Fruit fly (Drosophila melanogaster) whole organism, embryonic: ENCODE data around the gene Hf.
A peak's percentile ranks its signal among the peaks of the same experiment; 100 is the strongest.

Experiments used
- Atf-2 ChIP-seq: fragments of 200-800 bp; sonication (Bioruptor generic); optimal IDR thresholded peaks from 2 replicates; lab custom pipeline; 2016; ENCODE audit warnings: missing biosample characterization, missing genetic modification characterization
- CG11085 ChIP-seq: fragments of 200-800 bp; sonication (Bioruptor generic); IDR thresholded peaks from 2 replicates; pipeline ENCODE4 v1.3.6; 2022; ENCODE audit warnings: missing biosample characterization, missing genetic modification characterization
- CG11456 ChIP-seq: fragments of 200-800 bp; sonication (Bioruptor generic); IDR thresholded peaks from 3 replicates; pipeline ENCODE4 v1.3.6; 2022; ENCODE audit warnings: missing biosample characterization, missing genetic modification characterization
- CG11504 ChIP-seq: fragments of 200-800 bp; sonication (Bioruptor generic); optimal IDR thresholded peaks from 3 replicates; lab custom pipeline; 2019; ENCODE audit warnings: missing biosample characterization, mild to moderate bottlenecking, missing genetic modification characterization, moderate library complexity
- CG1233 ChIP-seq: fragments of 200-800 bp; sonication (Bioruptor generic); optimal IDR thresholded peaks from 4 replicates; lab custom pipeline; 2018; ENCODE audit warnings: missing biosample characterization, mild to moderate bottlenecking, missing genetic modification characterization
- CG12744 ChIP-seq: fragments of 200-800 bp; sonication (Bioruptor generic); optimal IDR thresholded peaks from 2 replicates; lab custom pipeline; 2016; ENCODE audit warnings: missing biosample characterization, missing genetic modification characterization
- CG15696 ChIP-seq: fragments of 200-800 bp; sonication (Bioruptor generic); optimal IDR thresholded peaks from 2 replicates; lab custom pipeline; 2019; ENCODE audit warnings: missing biosample characterization, mild to moderate bottlenecking, missing genetic modification characterization, moderate library complexity
- CG1602 ChIP-seq: fragments of 200-800 bp; sonication (Bioruptor generic); optimal IDR thresholded peaks from 3 replicates; lab custom pipeline; 2016; ENCODE audit warnings: missing biosample characterization, missing genetic modification characterization
- CG16779 ChIP-seq: fragments of 200-800 bp; sonication (Bioruptor generic); IDR thresholded peaks from 2 replicates; pipeline ENCODE4 v1.3.6; 2022; ENCODE audit warnings: missing biosample characterization, missing genetic modification characterization
- CG16815 ChIP-seq: fragments of 200-800 bp; sonication (Bioruptor generic); optimal IDR thresholded peaks from 3 replicates; lab custom pipeline; 2017; ENCODE audit warnings: missing biosample characterization, mild to moderate bottlenecking, missing genetic modification characterization
- CG17359 ChIP-seq: fragments of 200-800 bp; sonication (Bioruptor generic); optimal IDR thresholded peaks from 3 replicates; lab custom pipeline; 2018; ENCODE audit warnings: missing biosample characterization, mild to moderate bottlenecking, missing genetic modification characterization, moderate library complexity
- CG18011 ChIP-seq: fragments of 200-800 bp; sonication (Bioruptor generic); optimal IDR thresholded peaks from 2 replicates; lab custom pipeline; 2017; ENCODE audit warnings: missing biosample characterization, missing genetic modification characterization, mild to moderate bottlenecking, moderate library complexity, missing genotype
- CG18262 ChIP-seq: fragments of 200-800 bp; optimal IDR thresholded peaks from 3 replicates; lab custom pipeline; 2019; ENCODE audit warnings: missing biosample characterization, mild to moderate bottlenecking, missing genetic modification characterization, moderate library complexity
- CG18476 ChIP-seq: fragments of 200-800 bp; sonication (Bioruptor generic); optimal IDR thresholded peaks from 2 replicates; lab custom pipeline; 2016; ENCODE audit warnings: missing biosample characterization, mild to moderate bottlenecking, missing genetic modification characterization
- CG33213 ChIP-seq: fragments of 200-800 bp; sonication (Bioruptor generic); optimal IDR thresholded peaks from 3 replicates; lab custom pipeline; 2016; ENCODE audit warnings: missing biosample characterization, missing genetic modification characterization
- CG3726 ChIP-seq: fragments of 200-800 bp; sonication (Bioruptor generic); IDR thresholded peaks from 3 replicates; pipeline ENCODE4, ENCODE4 v1.3.6; 2022; ENCODE audit warnings: missing biosample characterization, missing genetic modification characterization
- CG42726 ChIP-seq: fragments of 200-800 bp; sonication (Bioruptor generic); IDR thresholded peaks from 2 replicates; pipeline ENCODE4 v1.3.6; 2022; ENCODE audit warnings: missing biosample characterization, missing genetic modification characterization; ENCODE audit not compliant: partially characterized antibody
- CG4617 ChIP-seq: fragments of 200-800 bp; sonication (Bioruptor generic); optimal IDR thresholded peaks from 3 replicates; lab custom pipeline; 2016; ENCODE audit warnings: missing biosample characterization, missing genetic modification characterization, borderline replicate concordance
- CG4707 ChIP-seq: fragments of 200-800 bp; sonication (Bioruptor generic); optimal IDR thresholded peaks from 2 replicates; lab custom pipeline; 2018; ENCODE audit warnings: missing biosample characterization, mild to moderate bottlenecking, missing genetic modification characterization, moderate library complexity
- CG4820 ChIP-seq: fragments of 200-800 bp; sonication (Bioruptor generic); optimal IDR thresholded peaks from 3 replicates; lab custom pipeline; 2016; ENCODE audit warnings: missing biosample characterization, missing genetic modification characterization
- CG5180 ChIP-seq: fragments of 200-800 bp; sonication (Bioruptor generic); optimal IDR thresholded peaks from 3 replicates; lab custom pipeline; 2017; ENCODE audit warnings: missing biosample characterization, missing genetic modification characterization, mild to moderate bottlenecking, moderate library complexity, missing genetic modification reagents
- CG7556 ChIP-seq: fragments of 200-800 bp; sonication (Bioruptor generic); optimal IDR thresholded peaks from 2 replicates; lab custom pipeline; 2017; ENCODE audit warnings: missing biosample characterization, mild to moderate bottlenecking, missing genetic modification characterization
- CG8089 ChIP-seq: fragments of 200-800 bp; sonication (Bioruptor generic); optimal IDR thresholded peaks from 3 replicates; lab custom pipeline; 2016; ENCODE audit warnings: missing biosample characterization, missing genetic modification characterization
- Chrac-16 ChIP-seq: fragments of 200-800 bp; sonication (Bioruptor generic); optimal IDR thresholded peaks from 3 replicates; lab custom pipeline; 2016; ENCODE audit warnings: missing biosample characterization, missing genetic modification characterization
- Dek ChIP-seq: fragments of 200-800 bp; sonication (Bioruptor generic); optimal IDR thresholded peaks from 3 replicates; lab custom pipeline; 2019; ENCODE audit warnings: missing biosample characterization, mild to moderate bottlenecking, missing genetic modification characterization, moderate library complexity
- Dref ChIP-seq: fragments of 200-800 bp; sonication (Bioruptor generic); IDR thresholded peaks from 2 replicates; pipeline ENCODE4 v1.3.6; 2022; ENCODE audit warnings: missing biosample characterization, missing genetic modification characterization
- Eip74EF ChIP-seq, 2 experiments: fragments of 200-800 bp in 1 of 2; fragments of >200 bp in 1 of 2; sonication (Bioruptor generic) in 1 of 2; optimal IDR thresholded peaks; 2 replicates each; lab custom pipeline; 2017 to 2019; ENCODE audit warnings: missing biosample characterization in 2 of 2, missing genetic modification characterization in 2 of 2, mild to moderate bottlenecking in 1 of 2, moderate library complexity in 1 of 2
- Gsc ChIP-seq: fragments of 200-800 bp; sonication (Bioruptor generic); IDR thresholded peaks from 2 replicates; pipeline ENCODE4 v1.3.6; 2022; ENCODE audit warnings: missing biosample characterization, missing genetic modification characterization
- HLH4C ChIP-seq: fragments of 200-800 bp; sonication (Bioruptor generic); IDR thresholded peaks from 3 replicates; pipeline ENCODE4 v1.3.6; 2022; ENCODE audit warnings: missing biosample characterization, missing genetic modification characterization; ENCODE audit not compliant: partially characterized antibody
- HLHmδ ChIP-seq: fragments of 200-800 bp; sonication (Bioruptor generic); optimal IDR thresholded peaks from 2 replicates; lab custom pipeline; 2018; ENCODE audit warnings: missing biosample characterization, mild to moderate bottlenecking, missing genetic modification characterization, moderate library complexity
- Hand ChIP-seq: fragments of 200-800 bp; sonication (Bioruptor generic); optimal IDR thresholded peaks from 2 replicates; lab custom pipeline; 2017; ENCODE audit warnings: mild to moderate bottlenecking, missing biosample characterization, missing genetic modification reagents, missing genetic modification characterization
- HmgZ ChIP-seq: fragments of 200-800 bp; sonication (Bioruptor generic); optimal IDR thresholded peaks from 2 replicates; lab custom pipeline; 2018; ENCODE audit warnings: missing biosample characterization, mild to moderate bottlenecking, missing genetic modification characterization
- MESR4 ChIP-seq: fragments of 200-800 bp; sonication (Bioruptor generic); optimal IDR thresholded peaks from 2 replicates; lab custom pipeline; 2018; ENCODE audit warnings: missing biosample characterization, mild to moderate bottlenecking, missing genetic modification characterization, moderate library complexity
- NC2β ChIP-seq: fragments of 200-800 bp; sonication (Bioruptor generic); optimal IDR thresholded peaks from 2 replicates; lab custom pipeline; 2016; ENCODE audit warnings: missing biosample characterization, missing genetic modification characterization
- Ravus ChIP-seq: fragments of 200-800 bp; sonication (Bioruptor generic); IDR thresholded peaks from 2 replicates; pipeline ENCODE4 v1.3.6; 2022; ENCODE audit warnings: missing biosample characterization, missing genetic modification characterization
- Trl ChIP-seq, 3 experiments: fragments of >200 bp in 2 of 3; fragments of 200-800 bp in 1 of 3; sonication (Bioruptor generic) in 1 of 3; optimal IDR thresholded peaks; 2 replicates in 1 of 3; 3 replicates in 2 of 3; lab custom pipeline; 2016 to 2017; ENCODE audit warnings: missing biosample characterization in 1 of 3, missing genetic modification characterization in 1 of 3
- YL-1 ChIP-seq: fragments of 200-800 bp; sonication (Bioruptor generic); optimal IDR thresholded peaks from 3 replicates; lab custom pipeline; 2017; ENCODE audit warnings: missing biosample characterization, mild to moderate bottlenecking, missing genetic modification characterization
- cas ChIP-seq: fragments of 200-800 bp; sonication (Bioruptor generic); IDR thresholded peaks from 2 replicates; pipeline ENCODE4 v1.3.6; 2022; ENCODE audit warnings: missing biosample characterization, missing genetic modification characterization
- crol ChIP-seq: fragments of 200-800 bp; sonication (Bioruptor generic); IDR thresholded peaks from 2 replicates; pipeline ENCODE4 v1.3.6; 2022; ENCODE audit warnings: missing biosample characterization, missing genetic modification characterization
- danr ChIP-seq: fragments of 200-800 bp; sonication (Bioruptor generic); IDR thresholded peaks from 2 replicates; pipeline ENCODE4 v1.3.6; 2022; ENCODE audit warnings: missing biosample characterization, missing genetic modification characterization
- dm ChIP-seq: fragments of 200-800 bp; sonication (Bioruptor generic); optimal IDR thresholded peaks from 3 replicates; lab custom pipeline; 2016; ENCODE audit warnings: missing biosample characterization, missing genetic modification characterization
- gro ChIP-seq: fragments of 200-800 bp; sonication (Bioruptor generic); optimal IDR thresholded peaks from 2 replicates; lab custom pipeline; 2016; ENCODE audit warnings: missing biosample characterization, missing genetic modification characterization
- gt ChIP-seq: fragments of 200-800 bp; sonication (Bioruptor generic); IDR thresholded peaks from 2 replicates; pipeline ENCODE4 v1.3.6; 2022; ENCODE audit warnings: missing biosample characterization, missing genetic modification characterization
- ham ChIP-seq: fragments of 200-800 bp; sonication (Bioruptor generic); IDR thresholded peaks from 2 replicates; pipeline ENCODE4 v1.3.6; 2022; ENCODE audit warnings: missing biosample characterization, missing genetic modification characterization
- oc ChIP-seq: fragments of 200-800 bp; sonication (Bioruptor generic); optimal IDR thresholded peaks from 2 replicates; lab custom pipeline; 2018; ENCODE audit warnings: missing biosample characterization, mild to moderate bottlenecking, missing genetic modification characterization, moderate library complexity
- pho ChIP-seq: fragments of 200-800 bp; sonication (Bioruptor generic); optimal IDR thresholded peaks from 2 replicates; lab custom pipeline; 2016; ENCODE audit warnings: missing biosample characterization, missing genetic modification characterization
- sens ChIP-seq: fragments of 200-800 bp; sonication (Bioruptor generic); peaks from one replicate; lab custom pipeline; 2016; ENCODE audit warnings: missing biosample characterization, missing genetic modification characterization
- trh ChIP-seq: fragments of 200-800 bp; sonication (Bioruptor generic); optimal IDR thresholded peaks from 2 replicates; lab custom pipeline; 2016; ENCODE audit warnings: missing biosample characterization, missing genetic modification characterization
- z ChIP-seq: fragments of 200-800 bp; sonication (Bioruptor generic); IDR thresholded peaks from 3 replicates; pipeline ENCODE4 v1.3.6; 2022; ENCODE audit warnings: missing biosample characterization, missing genetic modification characterization
- zf30C ChIP-seq: fragments of 200-800 bp; sonication (Bioruptor generic); optimal IDR thresholded peaks from 3 replicates; lab custom pipeline; 2018; ENCODE audit warnings: missing biosample characterization, mild to moderate bottlenecking, missing genetic modification characterization

Gene Hf

DNA sequence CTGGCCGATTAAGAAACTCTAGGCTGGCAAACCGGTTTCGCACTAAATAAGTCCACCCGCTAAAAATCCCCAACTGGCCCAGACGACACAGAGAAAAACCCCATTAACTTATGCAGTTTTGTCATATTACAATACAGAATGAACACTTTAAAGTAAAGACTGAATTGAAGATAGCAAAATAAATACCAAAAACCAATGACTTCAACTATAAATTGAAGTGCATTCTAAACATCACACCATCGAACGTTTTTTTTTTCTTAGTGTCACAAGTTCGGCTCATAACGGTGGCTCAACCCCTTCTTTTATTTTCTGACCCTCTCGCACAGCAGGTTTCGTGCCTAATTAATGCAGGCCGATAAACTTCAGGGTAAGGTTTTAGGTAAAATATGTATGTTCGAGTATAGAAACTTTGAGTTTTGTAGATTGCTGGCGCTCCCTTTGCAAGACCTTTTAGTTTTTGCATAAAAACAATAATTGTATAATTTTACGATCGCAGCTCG is 26.1 kb downstream of the Hf start (continued):
- TF ChIP-seq pho (GFP tag; lab: Kevin White, UChicago) = peak; percentile 87
- peak; percentile 92 for TF ChIP-seq CG11504 (tag; lab: Kevin White, UChicago)
- TF ChIP-seq trh (GFP tag; lab: Kevin White, UChicago) = peak; percentile 63
- peak; percentile 84 for TF ChIP-seq HmgZ
- peak; percentile 28 for TF ChIP-seq CG33213 (GFP tag; lab: Kevin White, UChicago)
- peak; percentile 82 for TF ChIP-seq CG18262 (tag; lab: Kevin White, UChicago)
- peak; percentile 41 for TF ChIP-seq CG15696 (tag; lab: Kevin White, UChicago)
- no peak for TF ChIP-seq Dref (GFP tag; lab: Robert Waterston, UW)
- TF ChIP-seq CG17359 (tag; lab: Kevin White, UChicago) = peak; percentile 82
- TF ChIP-seq Hand (GFP tag; lab: Kevin White, UChicago) = peak; percentile 35
- TF ChIP-seq Gsc (GFP tag; lab: Robert Waterston, UW) = peak; percentile 68
- TF ChIP-seq cas (GFP tag; lab: Robert Waterston, UW) = peak; percentile 85
- no peak for TF ChIP-seq z
- peak; percentile 35 for TF ChIP-seq CG18011 (GFP tag; lab: Kevin White, UChicago)
- peak; percentile 30 for TF ChIP-seq gro (GFP tag; lab: Kevin White, UChicago)
- no peak for TF ChIP-seq Trl (optimal IDR thresholded peaks at IDR 0.05; lab: Kevin White, UChicago)
- TF ChIP-seq Trl (GFP tag; optimal IDR thresholded peaks at IDR 0.05; lab: Kevin White, UChicago) = peak; percentile 83
- TF ChIP-seq CG4617 (GFP tag; lab: Kevin White, UChicago) = peak; percentile 49
- TF ChIP-seq Chrac-16 (GFP tag; lab: Kevin White, UChicago) = peak; percentile 85
- TF ChIP-seq CG16779 (GFP tag; lab: Robert Waterston, UW) = peak; percentile 93
- TF ChIP-seq Dek (tag; lab: Kevin White, UChicago) = peak; percentile 79
- TF ChIP-seq CG3726 (GFP tag; lab: Robert Waterston, UW) = peak; percentile 71; the same call in 2 of the 3 replicates
- TF ChIP-seq CG8089 (GFP tag; lab: Kevin White, UChicago) = peak; percentile 75
- TF ChIP-seq NC2β (GFP tag; lab: Kevin White, UChicago) = peak; percentile 77
- TF ChIP-seq sens (GFP tag; lab: Kevin White, UChicago) = peak; percentile 96
- TF ChIP-seq CG5180 (GFP tag; lab: Kevin White, UChicago) = peak; percentile 53
- no peak for TF ChIP-seq MESR4 (GFP tag; lab: Kevin White, UChicago)
- peak in 1 of 2 experiments; percentile 31 for TF ChIP-seq Eip74EF (GFP tag; optimal IDR thresholded peaks at IDR 0.05; lab: Kevin White, UChicago)
- TF ChIP-seq CG4820 = peak; percentile 5
- peak; percentile 36 for TF ChIP-seq CG4707 (GFP tag; lab: Kevin White, UChicago)
- peak; percentile 86 for TF ChIP-seq CG12744 (GFP tag; lab: Kevin White, UChicago)
- TF ChIP-seq HLH4C (GFP tag; lab: Robert Waterston, UW) = no peak
- TF ChIP-seq ham (GFP tag; lab: Robert Waterston, UW) = peak; percentile 80
- no peak for TF ChIP-seq CG42726 (GFP tag; lab: Robert Waterston, UW)
- TF ChIP-seq danr (GFP tag; lab: Robert Waterston, UW) = peak; percentile 76
- no peak for TF ChIP-seq HLHmδ (GFP tag; lab: Kevin White, UChicago)
- TF ChIP-seq YL-1 (GFP tag; lab: Kevin White, UChicago) = no peak
- peak; percentile 75 for TF ChIP-seq CG1602 (GFP tag; lab: Kevin White, UChicago)
- TF ChIP-seq CG16815 (GFP tag; lab: Kevin White, UChicago) = peak; percentile 64
- TF ChIP-seq CG1233 = peak; percentile 75
- peak; percentile 80 for TF ChIP-seq CG11085 (GFP tag; lab: Robert Waterston, UW)
- peak; percentile 28 for TF ChIP-seq zf30C (GFP tag; lab: Kevin White, UChicago)
- TF ChIP-seq CG11456 = peak; percentile 94
- TF ChIP-seq gt (GFP tag; lab: Robert Waterston, UW) = peak; percentile 54; the same call in 1 of the 2 replicates
- TF ChIP-seq CG18476 (GFP tag; lab: Kevin White, UChicago) = peak; percentile 39
- peak; percentile 86 for TF ChIP-seq CG7556 (GFP tag; lab: Kevin White, UChicago)
- peak; percentile 87 for TF ChIP-seq Atf-2 (GFP tag; lab: Kevin White, UChicago)
- no peak; the same call in none of the 2 replicates for TF ChIP-seq Ravus (GFP tag; lab: Robert Waterston, UW)
- TF ChIP-seq oc = peak; percentile 85
- peak; percentile 71 for TF ChIP-seq dm (GFP tag; lab: Kevin White, UChicago)
- peak; percentile 34; the same call in 1 of the 2 replicates for TF ChIP-seq crol
